Worm (Caenorhabditis elegans) whole organism, midembryonic: ENCODE measurements around the gene sri-42.

Experiments
- T22C8.4 ChIP-seq: fragments of 200-800 bp; sonication (Bioruptor generic); IDR thresholded peaks from 2 replicates; pipeline ENCODE4 v1.3.6; 2022; ENCODE audit warnings: missing genetic modification characterization, missing compliant biosample characterization
- cog-1 ChIP-seq: sonication (generic microtip); optimal IDR thresholded peaks from 2 replicates; lab custom pipeline; 2016; ENCODE audit warnings: missing genetic modification characterization, missing compliant biosample characterization
- flt-1 ChIP-seq: fragments of 200-800 bp; sonication (Bioruptor generic); IDR thresholded peaks from 2 replicates; pipeline ENCODE4 v1.3.6; 2022; ENCODE audit warnings: missing genetic modification characterization, missing compliant biosample characterization
- klf-2 ChIP-seq: fragments of 200-800 bp; sonication (Bioruptor generic); conservative IDR thresholded peaks from 2 replicates; pipeline ENCODE4 v1.3.6; 2022; ENCODE audit warnings: missing genetic modification reagents, missing genetic modification characterization, missing compliant biosample characterization
- med-1 ChIP-seq: sonication (generic microtip); optimal IDR thresholded peaks from 2 replicates; lab custom pipeline; 2017; ENCODE audit warnings: missing genetic modification characterization, mild to moderate bottlenecking, missing compliant biosample characterization, antibody characterized with exemption, missing genetic modification reagents; ENCODE audit not compliant: insufficient read depth
- ref-1 ChIP-seq: fragments of 200-800 bp; sonication (Bioruptor generic); conservative IDR thresholded peaks from 2 replicates; pipeline ENCODE4 v1.3.6; 2022; ENCODE audit warnings: missing genetic modification reagents, missing genetic modification characterization, missing compliant biosample characterization
- tab-1 ChIP-seq: fragments of 200-800 bp; sonication (Bioruptor generic); IDR thresholded peaks from 2 replicates; pipeline ENCODE4 v1.3.6; 2022; ENCODE audit warnings: missing genetic modification characterization, missing compliant biosample characterization
- ztf-23 ChIP-seq: fragments of 200-800 bp; sonication (Bioruptor generic); IDR thresholded peaks from 2 replicates; pipeline ENCODE4 v1.3.6; 2022; ENCODE audit warnings: missing genetic modification reagents, missing genetic modification characterization, missing compliant biosample characterization
- ztf-29 ChIP-seq: fragments of 200-800 bp; sonication (Bioruptor generic); IDR thresholded peaks from 2 replicates; pipeline ENCODE4 v1.3.6; 2022; ENCODE audit warnings: missing genetic modification reagents, missing genetic modification characterization, missing compliant biosample characterization

The sri-42 gene

ce11 chrII:3123206-3123605, 19.5 kb downstream of the sri-42 start, which contains the start of gene srh-71:
TSS of gene srh-71 (plus strand) at chrII:3123506.
- TF ChIP-seq ztf-29 (GFP tag; lab: Robert Waterston, UW): no peak
- no peak for TF ChIP-seq tab-1 (GFP tag; lab: Robert Waterston, UW)
- TF ChIP-seq ref-1 (GFP tag; lab: Robert Waterston, UW): no peak
- TF ChIP-seq flt-1 (GFP tag; lab: Robert Waterston, UW): no peak
- TF ChIP-seq med-1 (GFP tag; lab: Kevin White, UChicago): no peak
- no peak for TF ChIP-seq cog-1 (tag; lab: Kevin White, UChicago)
- no peak for TF ChIP-seq T22C8.4 (GFP tag; lab: Robert Waterston, UW)
- no peak for TF ChIP-seq ztf-23 (GFP tag; lab: Robert Waterston, UW)
- TF ChIP-seq klf-2 (GFP tag; lab: Robert Waterston, UW): no peak

ce11 chrII:3118907-3119382, 23.8 kb downstream of the sri-42 start, which contains the start of gene T10D4.6:
TSS of gene T10D4.6 (plus strand) at chrII:3119332.
- TF ChIP-seq cog-1 (tag; lab: Kevin White, UChicago) (peak; percentile 15), klf-2 (GFP tag; lab: Robert Waterston, UW) (no peak), tab-1 (GFP tag; lab: Robert Waterston, UW) (no peak), ztf-23 (GFP tag; lab: Robert Waterston, UW) (no peak), T22C8.4 (GFP tag; lab: Robert Waterston, UW) (peak; percentile 53), ref-1 (GFP tag; lab: Robert Waterston, UW) (no peak), ztf-29 (GFP tag; lab: Robert Waterston, UW) (no peak), flt-1 (GFP tag; lab: Robert Waterston, UW) (no peak), med-1 (GFP tag; lab: Kevin White, UChicago) (no peak)

- TF ChIP-seq ref-1 (GFP tag; lab: Robert Waterston, UW): no peak
- TF ChIP-seq T22C8.4 (GFP tag; lab: Robert Waterston, UW): no peak
- TF ChIP-seq med-1 (GFP tag; lab: Kevin White, UChicago): no peak
- TF ChIP-seq klf-2 (GFP tag; lab: Robert Waterston, UW): no peak
- TF ChIP-seq tab-1 (GFP tag; lab: Robert Waterston, UW): no peak
- TF ChIP-seq flt-1 (GFP tag; lab: Robert Waterston, UW): no peak
- TF ChIP-seq ztf-23 (GFP tag; lab: Robert Waterston, UW): no peak
- TF ChIP-seq cog-1 (tag; lab: Kevin White, UChicago): no peak
- TF ChIP-seq ztf-29 (GFP tag; lab: Robert Waterston, UW): no peak
Measured at ce11 chrII:3117471-3117870, 25.3 kb downstream of the sri-42 start, which contains the start of gene T10D4.7. TSS of gene T10D4.7 (plus strand) at chrII:3117771.

ce11 chrII:3113934-3114333, 28.8 kb downstream of the sri-42 start, which contains the start of gene clec-123:
TSS of gene clec-123 (plus strand) at chrII:3114234.
- TF ChIP-seq flt-1 (GFP tag; lab: Robert Waterston, UW): no peak
- TF ChIP-seq T22C8.4 (GFP tag; lab: Robert Waterston, UW): no peak
- no peak for TF ChIP-seq tab-1 (GFP tag; lab: Robert Waterston, UW)
- no peak for TF ChIP-seq klf-2 (GFP tag; lab: Robert Waterston, UW)

ce11 chrII:3113289-3113688, 29.5 kb downstream of the sri-42 start:
- TF ChIP-seq ztf-29 (GFP tag; lab: Robert Waterston, UW) (no peak), med-1 (GFP tag; lab: Kevin White, UChicago) (no peak), tab-1 (GFP tag; lab: Robert Waterston, UW) (0 out of 2 replicates have a peak, but pooled peaks have one; percentile 14), flt-1 (GFP tag; lab: Robert Waterston, UW) (no peak)

ce11 chrII:3112313-3112712, 30.4 kb downstream of the sri-42 start, which contains the start of gene Y25C1A.2:
TSS of gene Y25C1A.2 (plus strand) at chrII:3112613.
- no peak for TF ChIP-seq flt-1 (GFP tag; lab: Robert Waterston, UW)
- no peak for TF ChIP-seq med-1 (GFP tag; lab: Kevin White, UChicago)
- TF ChIP-seq ztf-29 (GFP tag; lab: Robert Waterston, UW): no peak
- no peak for TF ChIP-seq tab-1 (GFP tag; lab: Robert Waterston, UW)
- no peak for TF ChIP-seq cog-1 (tag; lab: Kevin White, UChicago)
- no peak for TF ChIP-seq klf-2 (GFP tag; lab: Robert Waterston, UW)
- no peak for TF ChIP-seq ref-1 (GFP tag; lab: Robert Waterston, UW)
- TF ChIP-seq T22C8.4 (GFP tag; lab: Robert Waterston, UW): no peak
- TF ChIP-seq ztf-23 (GFP tag; lab: Robert Waterston, UW): no peak

ce11 chrII:3111147-3111546, 31.6 kb downstream of the sri-42 start, which contains the start of gene Y25C1A.13:
TSS of gene Y25C1A.13 (minus strand) at chrII:3111247.
- TF ChIP-seq flt-1 (GFP tag; lab: Robert Waterston, UW) (no peak), cog-1 (tag; lab: Kevin White, UChicago) (no peak), med-1 (GFP tag; lab: Kevin White, UChicago) (no peak), klf-2 (GFP tag; lab: Robert Waterston, UW) (no peak), tab-1 (GFP tag; lab: Robert Waterston, UW) (no peak), ztf-23 (GFP tag; lab: Robert Waterston, UW) (no peak), T22C8.4 (GFP tag; lab: Robert Waterston, UW) (no peak), ref-1 (GFP tag; lab: Robert Waterston, UW) (no peak), ztf-29 (GFP tag; lab: Robert Waterston, UW) (no peak)

- TF ChIP-seq med-1 (GFP tag; lab: Kevin White, UChicago) (no peak), ztf-29 (GFP tag; lab: Robert Waterston, UW) (no peak), tab-1 (GFP tag; lab: Robert Waterston, UW) (no peak), ztf-23 (GFP tag; lab: Robert Waterston, UW) (no peak), cog-1 (tag; lab: Kevin White, UChicago) (no peak), ref-1 (GFP tag; lab: Robert Waterston, UW) (no peak), T22C8.4 (GFP tag; lab: Robert Waterston, UW) (no peak), flt-1 (GFP tag; lab: Robert Waterston, UW) (no peak), klf-2 (GFP tag; lab: Robert Waterston, UW) (no peak)
Measured at ce11 chrII:3110099-3110498, 32.7 kb downstream of the sri-42 start.

- no peak for TF ChIP-seq ztf-29 (GFP tag; lab: Robert Waterston, UW)
- TF ChIP-seq med-1 (GFP tag; lab: Kevin White, UChicago): no peak
- no peak for TF ChIP-seq T22C8.4 (GFP tag; lab: Robert Waterston, UW)
- TF ChIP-seq flt-1 (GFP tag; lab: Robert Waterston, UW): no peak
- no peak for TF ChIP-seq ztf-23 (GFP tag; lab: Robert Waterston, UW)
- no peak for TF ChIP-seq tab-1 (GFP tag; lab: Robert Waterston, UW)
- TF ChIP-seq cog-1 (tag; lab: Kevin White, UChicago): no peak
- TF ChIP-seq klf-2 (GFP tag; lab: Robert Waterston, UW): no peak
- no peak for TF ChIP-seq ref-1 (GFP tag; lab: Robert Waterston, UW)
Measured at ce11 chrII:3109533-3109932, 33.2 kb downstream of the sri-42 start.
